Worm (Caenorhabditis elegans) whole organism, early embryonic: ENCODE data around the gene nhr-225.

Experiments used
- F13C5.2 ChIP-seq: sonication (generic microtip); optimal IDR thresholded peaks from 2 replicates; lab custom pipeline; 2017; ENCODE audit warnings: mild to moderate bottlenecking, missing genetic modification characterization, inconsistent platforms, missing compliant biosample characterization
- aly-1 ChIP-seq: sonication (generic microtip); optimal IDR thresholded peaks from 2 replicates; lab custom pipeline; 2016; ENCODE audit warnings: missing genetic modification characterization, missing compliant biosample characterization
- ama-1 ChIP-seq: fragments of 150-350 bp; optimal IDR thresholded peaks from 2 replicates; lab custom pipeline; 2014
- ets-7 ChIP-seq: sonication (generic microtip); optimal IDR thresholded peaks from 2 replicates; lab custom pipeline; 2016; ENCODE audit warnings: missing genotype, missing genetic modification characterization, missing compliant biosample characterization
- flt-1 ChIP-seq: fragments of 200-800 bp; sonication (Bioruptor generic); IDR thresholded peaks from 2 replicates; pipeline ENCODE4 v1.3.6; 2022; ENCODE audit warnings: missing genetic modification characterization, missing compliant biosample characterization
- hmbx-1 ChIP-seq: sonication (generic microtip); optimal IDR thresholded peaks from 2 replicates; lab custom pipeline; 2016; ENCODE audit warnings: mild to moderate bottlenecking, missing genetic modification characterization, missing compliant biosample characterization
- hmg-4 ChIP-seq: fragments of 200-800 bp; sonication (Bioruptor generic); optimal IDR thresholded peaks from 2 replicates; lab custom pipeline; 2018; ENCODE audit warnings: mild to moderate bottlenecking, missing genetic modification characterization, missing compliant biosample characterization
- hnd-1 ChIP-seq: sonication (generic microtip); optimal IDR thresholded peaks from 2 replicates; lab custom pipeline; 2016; ENCODE audit warnings: missing genetic modification characterization, missing compliant biosample characterization
- pes-1 ChIP-seq: fragments of 200-800 bp; sonication (Bioruptor generic); IDR thresholded peaks from 2 replicates; pipeline ENCODE4 v1.3.6; 2022; ENCODE audit warnings: missing genetic modification reagents, missing genetic modification characterization, missing compliant biosample characterization
- scrt-1 ChIP-seq: fragments of 200-800 bp; sonication (Bioruptor generic); IDR thresholded peaks from 2 replicates; pipeline ENCODE4 v1.3.6; 2022; ENCODE audit warnings: missing genetic modification characterization, missing compliant biosample characterization
- sea-1 ChIP-seq: fragments of 200-800 bp; sonication (Bioruptor generic); conservative IDR thresholded peaks from 2 replicates; pipeline ENCODE4 v1.3.6; 2022; ENCODE audit warnings: missing genetic modification characterization, missing compliant biosample characterization
- tbx-37 ChIP-seq: fragments of 200-800 bp; sonication (Bioruptor generic); conservative IDR thresholded peaks from 2 replicates; pipeline ENCODE4 v1.3.6; 2022; ENCODE audit warnings: missing genetic modification reagents, missing genetic modification characterization, missing compliant biosample characterization

- no peak for TF ChIP-seq ama-1 (lab: Kevin White, UChicago)
- no peak for TF ChIP-seq flt-1
- TF ChIP-seq F13C5.2 (tag; lab: Kevin White, UChicago) = no peak
- no peak for TF ChIP-seq scrt-1 (GFP tag; lab: Robert Waterston, UW)
- no peak for TF ChIP-seq tbx-37 (GFP tag; lab: Robert Waterston, UW)
- TF ChIP-seq aly-1 (tag; lab: Kevin White, UChicago) = no peak
- TF ChIP-seq hnd-1 (tag; lab: Kevin White, UChicago) = no peak
- TF ChIP-seq pes-1 = no peak
- no peak for TF ChIP-seq hmbx-1 (tag; lab: Kevin White, UChicago)
- TF ChIP-seq sea-1 (GFP tag; lab: Robert Waterston, UW) = no peak
- TF ChIP-seq hmg-4 (GFP tag; lab: Kevin White, UChicago) = no peak
- TF ChIP-seq ets-7 (tag; lab: Kevin White, UChicago) = no peak
Measured at ce11 chrV:2306383-2306782, 16.1 kb upstream of the nhr-225 start.
